Worm (Caenorhabditis elegans) whole organism, late embryonic: ENCODE measurements around the gene C16C8.18.

Experiments used
- C08G9.2 ChIP-seq: sonication (generic microtip); optimal IDR thresholded peaks from 2 replicates; lab custom pipeline; 2016; ENCODE audit warnings: mild to moderate bottlenecking, missing genetic modification characterization, moderate library complexity, missing compliant biosample characterization
- ceh-19 ChIP-seq: fragments of 200-800 bp; sonication (Bioruptor generic); optimal IDR thresholded peaks from 2 replicates; lab custom pipeline; 2018; ENCODE audit warnings: mild to moderate bottlenecking, missing genetic modification characterization, missing compliant biosample characterization
- ceh-30 ChIP-seq: fragments of 150-350 bp; optimal IDR thresholded peaks from 2 replicates; lab custom pipeline; 2014; ENCODE audit warnings: missing biosample characterization, missing genetic modification characterization
- ceh-9 ChIP-seq: sonication (generic microtip); optimal IDR thresholded peaks from 2 replicates; lab custom pipeline; 2016; ENCODE audit warnings: mild to moderate bottlenecking, missing genetic modification characterization, inconsistent platforms, missing compliant biosample characterization
- dve-1 ChIP-seq: sonication (generic microtip); optimal IDR thresholded peaks from 2 replicates; lab custom pipeline; 2017; ENCODE audit warnings: antibody characterized with exemption, mild to moderate bottlenecking, missing genetic modification characterization, missing compliant biosample characterization
- eyg-1 ChIP-seq: sonication (generic microtip); optimal IDR thresholded peaks from 2 replicates; lab custom pipeline; 2016; ENCODE audit warnings: missing genotype, missing genetic modification characterization, missing compliant biosample characterization
- nhr-11 ChIP-seq: fragments of 150-350 bp; optimal IDR thresholded peaks from 2 replicates; lab custom pipeline; 2014; ENCODE audit warnings: missing biosample characterization, missing genetic modification characterization
- pqm-1 ChIP-seq: sonication (generic microtip); optimal IDR thresholded peaks from 2 replicates; lab custom pipeline; 2016; ENCODE audit warnings: missing genetic modification characterization, missing compliant biosample characterization
- ttx-3 ChIP-seq: sonication (generic microtip); optimal IDR thresholded peaks from 2 replicates; lab custom pipeline; 2016; ENCODE audit warnings: missing genetic modification reagents, missing genetic modification characterization, missing compliant biosample characterization

- TF ChIP-seq ceh-30 (tag; lab: Kevin White, UChicago) (no peak), eyg-1 (no peak), pqm-1 (no peak), dve-1 (no peak), ceh-9 (tag; lab: Kevin White, UChicago) (no peak), ceh-19 (GFP tag; lab: Kevin White, UChicago) (no peak), nhr-11 (tag; lab: Kevin White, UChicago) (no peak), ttx-3 (tag; lab: Kevin White, UChicago) (no peak), C08G9.2 (tag; lab: Kevin White, UChicago) (no peak)
Measured at ce11 chrII:3422938-3423337, 6.6 kb upstream of the C16C8.18 start.
